Worm (Caenorhabditis elegans): ENCODE data around the gene rig-1.

DNA sequence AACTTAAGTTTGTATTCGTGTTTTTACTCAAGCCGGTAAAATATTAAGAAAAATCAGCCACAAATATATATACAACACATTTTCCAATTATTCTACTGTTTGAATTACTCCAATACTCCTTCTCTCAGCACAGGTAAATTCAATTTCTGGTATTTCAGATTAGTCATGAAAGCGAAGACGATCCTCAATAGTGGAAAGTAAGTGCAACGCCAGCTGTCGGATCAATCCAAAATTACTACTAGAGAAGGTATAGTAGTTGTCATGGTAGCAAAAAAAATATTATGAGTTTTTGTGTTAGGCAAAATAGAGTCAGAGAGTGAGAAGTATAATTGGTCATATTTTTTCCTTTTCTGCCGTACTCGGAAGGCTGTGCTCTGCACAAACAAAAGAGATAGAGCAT lies 47.4 kb upstream of the rig-1 start, which contains the start of gene K01A12.2:
- TF ChIP-seq ztf-23 (GFP tag; IDR thresholded peaks at IDR 0.05) (no peak), klf-2 (GFP tag; conservative IDR thresholded peaks at IDR 0.05) (no peak)

Measured in whole organism, midembryonic.